Fruit fly (Drosophila melanogaster) whole organism, embryonic: ENCODE data around the gene CG6126.

Experiments
- Atf-2 ChIP-seq: fragments of 200-800 bp; sonication (Bioruptor generic); optimal IDR thresholded peaks from 2 replicates; lab custom pipeline; 2016; ENCODE audit warnings: missing biosample characterization, missing genetic modification characterization
- BEAF-32 ChIP-seq: fragments of 200-800 bp; sonication (Bioruptor generic); optimal IDR thresholded peaks from 3 replicates; lab custom pipeline; 2017; ENCODE audit warnings: missing biosample characterization, missing genetic modification characterization, mild to moderate bottlenecking, moderate library complexity, missing genetic modification reagents
- CG10543 ChIP-seq: fragments of 200-800 bp; sonication (Bioruptor generic); optimal IDR thresholded peaks from 3 replicates; lab custom pipeline; 2017; ENCODE audit warnings: missing biosample characterization, mild to moderate bottlenecking, missing genetic modification characterization, moderate library complexity
- CG11398 ChIP-seq: fragments of 200-800 bp; sonication (Bioruptor generic); optimal IDR thresholded peaks from 2 replicates; lab custom pipeline; 2016; ENCODE audit warnings: missing biosample characterization, missing genetic modification characterization
- CG11504 ChIP-seq: fragments of 200-800 bp; sonication (Bioruptor generic); optimal IDR thresholded peaks from 3 replicates; lab custom pipeline; 2019; ENCODE audit warnings: missing biosample characterization, mild to moderate bottlenecking, missing genetic modification characterization, moderate library complexity
- CG12942 ChIP-seq: fragments of 200-800 bp; sonication (Bioruptor generic); optimal IDR thresholded peaks from 3 replicates; lab custom pipeline; 2016; ENCODE audit warnings: missing biosample characterization, missing genetic modification characterization
- CG13296 ChIP-seq: fragments of 200-800 bp; sonication (Bioruptor generic); optimal IDR thresholded peaks from 3 replicates; lab custom pipeline; 2018; ENCODE audit warnings: missing biosample characterization, mild to moderate bottlenecking, missing genetic modification characterization
- CG15269 ChIP-seq: fragments of 200-800 bp; sonication (Bioruptor generic); optimal IDR thresholded peaks from 2 replicates; lab custom pipeline; 2018; ENCODE audit warnings: missing biosample characterization, mild to moderate bottlenecking, missing genetic modification characterization, moderate library complexity
- CG1529 ChIP-seq: fragments of 200-800 bp; sonication (Bioruptor generic); optimal IDR thresholded peaks from 3 replicates; lab custom pipeline; 2018; ENCODE audit warnings: missing biosample characterization, missing genetic modification characterization
- CG1602 ChIP-seq: fragments of 200-800 bp; sonication (Bioruptor generic); optimal IDR thresholded peaks from 3 replicates; lab custom pipeline; 2016; ENCODE audit warnings: missing biosample characterization, missing genetic modification characterization
- CG16863 ChIP-seq: fragments of 200-800 bp; sonication (Bioruptor generic); optimal IDR thresholded peaks from 3 replicates; lab custom pipeline; 2016; ENCODE audit warnings: missing biosample characterization, missing genetic modification characterization
- CG17328 ChIP-seq: fragments of 200-800 bp; sonication (Bioruptor generic); IDR thresholded peaks from 2 replicates; pipeline ENCODE4 v1.3.6; 2022; ENCODE audit warnings: missing biosample characterization, missing genetic modification characterization
- CG17612 ChIP-seq: fragments of 200-800 bp; sonication (Bioruptor generic); IDR thresholded peaks from 2 replicates; pipeline ENCODE4 v1.3.6; 2022; ENCODE audit warnings: missing biosample characterization, missing genetic modification characterization
- CG1792 ChIP-seq: fragments of 200-800 bp; sonication (Bioruptor generic); optimal IDR thresholded peaks from 2 replicates; lab custom pipeline; 2016; ENCODE audit warnings: missing biosample characterization, missing genetic modification characterization
- CG18262 ChIP-seq: fragments of 200-800 bp; optimal IDR thresholded peaks from 3 replicates; lab custom pipeline; 2019; ENCODE audit warnings: missing biosample characterization, mild to moderate bottlenecking, missing genetic modification characterization, moderate library complexity
- CG2129 ChIP-seq: fragments of 200-800 bp; sonication (Bioruptor generic); IDR thresholded peaks from 2 replicates; pipeline ENCODE4 v1.3.6; 2022; ENCODE audit warnings: missing biosample characterization, missing genetic modification characterization; ENCODE audit not compliant: partially characterized antibody
- CG2202 ChIP-seq: fragments of 200-800 bp; sonication (Bioruptor generic); optimal IDR thresholded peaks from 2 replicates; lab custom pipeline; 2018; ENCODE audit warnings: missing biosample characterization, mild to moderate bottlenecking, missing genetic modification characterization
- CG4360 ChIP-seq: fragments of 200-800 bp; sonication (Bioruptor generic); IDR thresholded peaks from 2 replicates; pipeline ENCODE4 v1.3.6; 2022; ENCODE audit warnings: missing biosample characterization, missing genetic modification characterization
- CG4707 ChIP-seq: fragments of 200-800 bp; sonication (Bioruptor generic); optimal IDR thresholded peaks from 2 replicates; lab custom pipeline; 2018; ENCODE audit warnings: missing biosample characterization, mild to moderate bottlenecking, missing genetic modification characterization, moderate library complexity
- CG4820 ChIP-seq: fragments of 200-800 bp; sonication (Bioruptor generic); optimal IDR thresholded peaks from 3 replicates; lab custom pipeline; 2016; ENCODE audit warnings: missing biosample characterization, missing genetic modification characterization
- CG6654 ChIP-seq: fragments of 200-800 bp; sonication (Bioruptor generic); optimal IDR thresholded peaks from 2 replicates; lab custom pipeline; 2017; ENCODE audit warnings: missing biosample characterization, mild to moderate bottlenecking, missing genetic modification characterization
- CG8290 ChIP-seq, 3 experiments: fragments of 200-800 bp; sonication (Bioruptor generic); optimal IDR thresholded peaks; 2 replicates each; lab custom pipeline; 2016 to 2019; ENCODE audit warnings: missing biosample characterization in 3 of 3, missing genetic modification characterization in 3 of 3, mild to moderate bottlenecking in 2 of 3, moderate library complexity in 1 of 3
- CG8388 ChIP-seq: fragments of 200-800 bp; sonication (Bioruptor generic); optimal IDR thresholded peaks from 2 replicates; lab custom pipeline; 2019; ENCODE audit warnings: missing biosample characterization, mild to moderate bottlenecking, missing genetic modification characterization, moderate library complexity
- Chrac-16 ChIP-seq: fragments of 200-800 bp; sonication (Bioruptor generic); optimal IDR thresholded peaks from 3 replicates; lab custom pipeline; 2016; ENCODE audit warnings: missing biosample characterization, missing genetic modification characterization
- D19B ChIP-seq: fragments of 200-800 bp; sonication (Bioruptor generic); optimal IDR thresholded peaks from 2 replicates; lab custom pipeline; 2017; ENCODE audit warnings: missing biosample characterization, mild to moderate bottlenecking, missing genetic modification characterization
- Ets97D ChIP-seq: fragments of 200-800 bp; sonication (Bioruptor generic); optimal IDR thresholded peaks from 3 replicates; lab custom pipeline; 2016; ENCODE audit warnings: missing biosample characterization, missing genetic modification characterization
- GATAe ChIP-seq: fragments of 200-800 bp; sonication (Bioruptor generic); conservative IDR thresholded peaks from 2 replicates; pipeline ENCODE4 v1.3.6; 2022; ENCODE audit warnings: missing biosample characterization, missing genetic modification characterization
- Hmx ChIP-seq: fragments of 200-800 bp; sonication (Bioruptor generic); optimal IDR thresholded peaks from 2 replicates; lab custom pipeline; 2016; ENCODE audit warnings: missing biosample characterization, missing genetic modification characterization
- Hr3 ChIP-seq: fragments of 200-800 bp; sonication (Bioruptor generic); optimal IDR thresholded peaks from 3 replicates; lab custom pipeline; 2016; ENCODE audit warnings: missing biosample characterization, missing genetic modification characterization
- Lhr ChIP-seq: fragments of 200-800 bp; sonication (Bioruptor generic); optimal IDR thresholded peaks from 3 replicates; lab custom pipeline; 2017; ENCODE audit warnings: mild to moderate bottlenecking, missing biosample characterization, missing genetic modification reagents, missing genetic modification characterization
- Lim3 ChIP-seq: fragments of 200-800 bp; sonication (Bioruptor generic); IDR thresholded peaks from 2 replicates; pipeline ENCODE4 v1.3.6; 2022; ENCODE audit warnings: missing biosample characterization, missing genetic modification characterization
- MESR4 ChIP-seq: fragments of 200-800 bp; sonication (Bioruptor generic); optimal IDR thresholded peaks from 2 replicates; lab custom pipeline; 2018; ENCODE audit warnings: missing biosample characterization, mild to moderate bottlenecking, missing genetic modification characterization, moderate library complexity
- Nf-YA ChIP-seq: fragments of 200-800 bp; sonication (Bioruptor generic); IDR thresholded peaks from 2 replicates; pipeline ENCODE4 v1.3.6; 2022; ENCODE audit warnings: missing biosample characterization, missing genetic modification characterization
- Poxn ChIP-seq: fragments of 200-800 bp; sonication (Bioruptor generic); IDR thresholded peaks from 2 replicates; pipeline ENCODE4 v1.3.6; 2022; ENCODE audit warnings: missing biosample characterization, missing genetic modification characterization
- Ravus ChIP-seq: fragments of 200-800 bp; sonication (Bioruptor generic); IDR thresholded peaks from 2 replicates; pipeline ENCODE4 v1.3.6; 2022; ENCODE audit warnings: missing biosample characterization, missing genetic modification characterization
- Six4 ChIP-seq: fragments of 200-800 bp; sonication (Bioruptor generic); optimal IDR thresholded peaks from 2 replicates; lab custom pipeline; 2016; ENCODE audit warnings: missing biosample characterization, missing genetic modification characterization
- aop ChIP-seq: fragments of 200-800 bp; sonication (Bioruptor generic); IDR thresholded peaks from 2 replicates; pipeline ENCODE4 v1.3.6; 2022; ENCODE audit warnings: missing biosample characterization, missing genetic modification characterization
- ara ChIP-seq: fragments of 200-800 bp; sonication (Bioruptor generic); IDR thresholded peaks from 2 replicates; pipeline ENCODE4 v1.3.6; 2022; ENCODE audit warnings: missing biosample characterization, missing genetic modification characterization
- bowl ChIP-seq: fragments of 200-800 bp; sonication (Bioruptor generic); IDR thresholded peaks from 2 replicates; pipeline ENCODE4 v1.3.6; 2022; ENCODE audit warnings: missing biosample characterization, missing genetic modification characterization
- cad ChIP-seq: fragments of >200 bp; optimal IDR thresholded peaks from 2 replicates; lab custom pipeline; 2017; ENCODE audit warnings: missing biosample characterization, missing genetic modification characterization
- fd96Cb ChIP-seq: fragments of 200-800 bp; sonication (Bioruptor generic); optimal IDR thresholded peaks from 2 replicates; lab custom pipeline; 2018; ENCODE audit warnings: missing biosample characterization, mild to moderate bottlenecking, missing genetic modification characterization, moderate library complexity
- gcm ChIP-seq: fragments of 200-800 bp; sonication (Bioruptor generic); optimal IDR thresholded peaks from 2 replicates; lab custom pipeline; 2019; ENCODE audit warnings: missing biosample characterization, mild to moderate bottlenecking, missing genetic modification characterization, moderate library complexity
- inv ChIP-seq: fragments of 200-800 bp; sonication (Bioruptor generic); IDR thresholded peaks from 2 replicates; pipeline ENCODE4 v1.3.6; 2022; ENCODE audit warnings: missing biosample characterization, missing genetic modification characterization; ENCODE audit not compliant: partially characterized antibody
- jing ChIP-seq: fragments of 200-800 bp; sonication (Bioruptor generic); optimal IDR thresholded peaks from 2 replicates; lab custom pipeline; 2018; ENCODE audit warnings: missing biosample characterization, mild to moderate bottlenecking, missing genetic modification characterization
- mam ChIP-seq: fragments of 200-800 bp; sonication (Bioruptor generic); optimal IDR thresholded peaks from 3 replicates; lab custom pipeline; 2016; ENCODE audit warnings: missing biosample characterization, missing genetic modification characterization
- phol ChIP-seq: fragments of 200-800 bp; sonication (Bioruptor generic); optimal IDR thresholded peaks from 3 replicates; lab custom pipeline; 2018; ENCODE audit warnings: missing biosample characterization, mild to moderate bottlenecking, missing genetic modification characterization, moderate library complexity
- ranshi ChIP-seq: fragments of 200-800 bp; sonication (Bioruptor generic); IDR thresholded peaks from 2 replicates; pipeline ENCODE4 v1.3.6; 2022; ENCODE audit warnings: missing biosample characterization, missing genetic modification characterization
- sc ChIP-seq, 3 experiments: fragments of >200 bp in 2 of 3; fragments of 200-800 bp in 1 of 3; sonication (Bioruptor generic) in 1 of 3; optimal IDR thresholded peaks; 2 replicates in 2 of 3; 3 replicates in 1 of 3; lab custom pipeline; 2017; ENCODE audit warnings: mild to moderate bottlenecking in 1 of 3, missing biosample characterization in 1 of 3, missing genetic modification characterization in 1 of 3, missing genetic modification reagents in 1 of 3
- slou ChIP-seq: fragments of 200-800 bp; sonication (Bioruptor generic); optimal IDR thresholded peaks from 3 replicates; lab custom pipeline; 2016; ENCODE audit warnings: missing biosample characterization, missing genetic modification characterization
- tna ChIP-seq: fragments of 200-800 bp; sonication (Bioruptor generic); IDR thresholded peaks from 2 replicates; pipeline ENCODE4 v1.3.6; 2022; ENCODE audit warnings: missing biosample characterization, missing genetic modification characterization; ENCODE audit not compliant: partially characterized antibody

CG6126 gene

DNA sequence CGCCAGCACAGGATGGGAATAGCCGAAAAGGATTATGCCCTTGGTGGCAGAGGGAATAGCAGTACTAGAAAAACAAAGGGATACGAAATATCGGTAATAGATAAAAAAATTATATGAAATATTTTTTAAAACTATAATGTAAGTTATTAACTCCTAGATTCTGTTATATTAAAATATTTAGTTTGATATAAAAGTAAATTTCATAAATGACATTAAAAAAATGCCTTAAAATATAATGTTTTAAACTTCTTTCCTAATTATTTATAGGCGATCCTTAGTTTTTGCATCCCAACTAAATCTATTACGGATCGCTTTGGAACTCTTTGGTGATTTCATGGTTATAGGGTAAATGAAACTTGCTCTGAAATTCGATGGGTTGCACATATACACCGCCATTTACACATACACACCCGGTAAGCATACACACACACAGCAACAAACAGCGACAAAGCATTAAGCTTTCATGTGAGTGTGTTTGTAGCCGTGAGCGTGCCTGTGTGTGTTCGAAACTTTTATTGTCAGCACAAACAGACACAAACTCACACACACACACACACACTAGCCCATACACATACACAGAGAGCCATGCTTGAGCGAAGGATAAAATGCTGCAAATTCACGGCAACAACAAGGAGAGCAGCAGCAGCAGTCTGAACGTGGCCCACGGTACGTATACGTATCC lies 11.1 kb upstream of the CG6126 start (continued):
- no peak for TF ChIP-seq bowl
- no peak for TF ChIP-seq CG12942 (GFP tag; lab: Kevin White, UChicago)
- TF ChIP-seq CG11398 (GFP tag; lab: Kevin White, UChicago) = no peak
- no peak for TF ChIP-seq Six4 (GFP tag; lab: Kevin White, UChicago)
- no peak for TF ChIP-seq Chrac-16 (GFP tag; lab: Kevin White, UChicago)
- TF ChIP-seq gcm = no peak
- TF ChIP-seq Hmx = no peak
- no peak for TF ChIP-seq CG17612 (GFP tag; lab: Robert Waterston, UW)
- TF ChIP-seq CG2202 (tag; lab: Kevin White, UChicago) = no peak
- no peak for TF ChIP-seq BEAF-32 (GFP tag; lab: Kevin White, UChicago)
- peak; percentile 31 for TF ChIP-seq phol (tag; lab: Kevin White, UChicago)
- no peak for TF ChIP-seq CG4360 (GFP tag; lab: Robert Waterston, UW)
- TF ChIP-seq CG13296 (GFP tag; lab: Kevin White, UChicago) = peak; percentile 28
- no peak for TF ChIP-seq Atf-2 (GFP tag; lab: Kevin White, UChicago)
- TF ChIP-seq cad (GFP tag; lab: Kevin White, UChicago) = no peak
- no peak for TF ChIP-seq CG4707 (GFP tag; lab: Kevin White, UChicago)
- TF ChIP-seq GATAe (GFP tag; lab: Robert Waterston, UW) = no peak
- peak; percentile 54 for TF ChIP-seq CG18262 (tag; lab: Kevin White, UChicago)
- TF ChIP-seq aop = no peak
- no peak for TF ChIP-seq tna
- TF ChIP-seq CG1529 (GFP tag; lab: Kevin White, UChicago) = no peak
- TF ChIP-seq Nf-YA (GFP tag; lab: Robert Waterston, UW) = no peak
- no peak for TF ChIP-seq mam (GFP tag; lab: Kevin White, UChicago)
- TF ChIP-seq CG1792 = no peak
- no peak for TF ChIP-seq CG8290 (GFP tag; optimal IDR thresholded peaks at IDR 0.05; lab: Kevin White, UChicago)
- TF ChIP-seq CG8290 (tag; optimal IDR thresholded peaks at IDR 0.05; lab: Kevin White, UChicago) = peak in 1 of 2 experiments; percentile 1
- peak; percentile 31 for TF ChIP-seq D19B (GFP tag; lab: Kevin White, UChicago)
- TF ChIP-seq CG16863 (GFP tag; lab: Kevin White, UChicago) = no peak
- no peak for TF ChIP-seq Ravus (GFP tag; lab: Robert Waterston, UW)
- TF ChIP-seq ranshi = no peak
- TF ChIP-seq sc (optimal IDR thresholded peaks at IDR 0.05; lab: Kevin White, UChicago) = no peak
- no peak for TF ChIP-seq sc (GFP tag; optimal IDR thresholded peaks at IDR 0.05; lab: Kevin White, UChicago)
- no peak for TF ChIP-seq CG2129
- TF ChIP-seq Ets97D (GFP tag; lab: Kevin White, UChicago) = no peak
- TF ChIP-seq MESR4 (GFP tag; lab: Kevin White, UChicago) = no peak
- TF ChIP-seq CG11504 (tag; lab: Kevin White, UChicago) = peak; percentile 71
- TF ChIP-seq jing = no peak
- TF ChIP-seq CG8388 (GFP tag; lab: Kevin White, UChicago) = peak; percentile 4
- peak; percentile 46 for TF ChIP-seq CG10543
- TF ChIP-seq Poxn (GFP tag; lab: Robert Waterston, UW) = no peak
- no peak for TF ChIP-seq CG6654 (GFP tag; lab: Kevin White, UChicago)
- TF ChIP-seq Hr3 (GFP tag; lab: Kevin White, UChicago) = peak; percentile 12
- no peak for TF ChIP-seq slou (GFP tag; lab: Kevin White, UChicago)
- no peak for TF ChIP-seq inv (GFP tag; lab: Robert Waterston, UW)
- TF ChIP-seq CG4820 = no peak
- TF ChIP-seq Lhr (GFP tag; lab: Kevin White, UChicago) = no peak
- TF ChIP-seq fd96Cb (tag; lab: Kevin White, UChicago) = peak; percentile 27
- TF ChIP-seq CG15269 (tag; lab: Kevin White, UChicago) = peak; percentile 24
- TF ChIP-seq CG17328 = no peak
- no peak for TF ChIP-seq Lim3
- no peak for TF ChIP-seq CG1602
- TF ChIP-seq ara (GFP tag; lab: Robert Waterston, UW) = no peak
